Fruit fly (Drosophila melanogaster) whole organism, embryonic: Measurements from ENCODE around the gene CG13055.

Source experiments
- Asciz ChIP-seq: fragments of 200-800 bp; sonication (Bioruptor generic); optimal IDR thresholded peaks from 2 replicates; lab custom pipeline; 2017; ENCODE audit warnings: missing biosample characterization, mild to moderate bottlenecking, missing genetic modification characterization, missing genetic modification reagents
- BEAF-32 ChIP-seq: fragments of 200-800 bp; sonication (Bioruptor generic); optimal IDR thresholded peaks from 3 replicates; lab custom pipeline; 2017; ENCODE audit warnings: missing biosample characterization, missing genetic modification characterization, mild to moderate bottlenecking, moderate library complexity, missing genetic modification reagents
- CG10274 ChIP-seq: fragments of 200-800 bp; sonication (Bioruptor generic); optimal IDR thresholded peaks from 3 replicates; lab custom pipeline; 2017; ENCODE audit warnings: missing biosample characterization, mild to moderate bottlenecking, missing genetic modification characterization
- CG10321 ChIP-seq: fragments of 200-800 bp; sonication (Bioruptor generic); IDR thresholded peaks from 2 replicates; pipeline ENCODE4 v1.3.6; 2022; ENCODE audit warnings: missing biosample characterization, missing genetic modification characterization
- CG11696 ChIP-seq: fragments of 200-800 bp; sonication (Bioruptor generic); IDR thresholded peaks from 2 replicates; pipeline ENCODE4 v1.3.6; 2022; ENCODE audit warnings: missing biosample characterization, missing genetic modification characterization
- CG14860 ChIP-seq: fragments of 200-800 bp; sonication (Bioruptor generic); IDR thresholded peaks from 3 replicates; pipeline ENCODE4 v1.3.6; 2022; ENCODE audit warnings: missing biosample characterization, missing genetic modification characterization; ENCODE audit not compliant: partially characterized antibody
- CG15269 ChIP-seq: fragments of 200-800 bp; sonication (Bioruptor generic); optimal IDR thresholded peaks from 2 replicates; lab custom pipeline; 2018; ENCODE audit warnings: missing biosample characterization, mild to moderate bottlenecking, missing genetic modification characterization, moderate library complexity
- CG15479 ChIP-seq: fragments of 200-800 bp; sonication (Bioruptor generic); optimal IDR thresholded peaks from 3 replicates; lab custom pipeline; 2019; ENCODE audit warnings: missing biosample characterization, mild to moderate bottlenecking, missing genetic modification characterization, moderate library complexity
- CG15601 ChIP-seq: fragments of 200-800 bp; sonication (Bioruptor generic); optimal IDR thresholded peaks from 3 replicates; lab custom pipeline; 2019; ENCODE audit warnings: missing biosample characterization, mild to moderate bottlenecking, missing genetic modification characterization, moderate library complexity
- CG17186 ChIP-seq: fragments of 200-800 bp; sonication (Bioruptor generic); optimal IDR thresholded peaks from 3 replicates; lab custom pipeline; 2017; ENCODE audit warnings: missing biosample characterization, missing genetic modification reagents, missing genetic modification characterization
- CG17802 ChIP-seq: fragments of 200-800 bp; sonication (Bioruptor generic); optimal IDR thresholded peaks from 2 replicates; lab custom pipeline; 2018; ENCODE audit warnings: missing biosample characterization, mild to moderate bottlenecking, missing genetic modification characterization, moderate library complexity
- CG18476 ChIP-seq: fragments of 200-800 bp; sonication (Bioruptor generic); optimal IDR thresholded peaks from 2 replicates; lab custom pipeline; 2016; ENCODE audit warnings: missing biosample characterization, mild to moderate bottlenecking, missing genetic modification characterization
- CG18599 ChIP-seq: fragments of 200-800 bp; sonication (Bioruptor generic); optimal IDR thresholded peaks from 3 replicates; lab custom pipeline; 2017; ENCODE audit warnings: missing biosample characterization, missing genetic modification characterization, mild to moderate bottlenecking, moderate library complexity, missing genetic modification reagents
- CG18764 ChIP-seq: fragments of 200-800 bp; sonication (Bioruptor generic); optimal IDR thresholded peaks from 3 replicates; lab custom pipeline; 2016; ENCODE audit warnings: missing biosample characterization, missing genetic modification characterization
- CG31441 ChIP-seq: fragments of 200-800 bp; sonication (Bioruptor generic); IDR thresholded peaks from 2 replicates; pipeline ENCODE4 v1.3.6; 2022; ENCODE audit warnings: missing biosample characterization, missing genetic modification characterization
- CG4617 ChIP-seq: fragments of 200-800 bp; sonication (Bioruptor generic); optimal IDR thresholded peaks from 3 replicates; lab custom pipeline; 2016; ENCODE audit warnings: missing biosample characterization, missing genetic modification characterization, borderline replicate concordance
- CG4730 ChIP-seq: fragments of 200-800 bp; sonication (Bioruptor generic); IDR thresholded peaks from 2 replicates; pipeline ENCODE4 v1.3.6; 2022; ENCODE audit warnings: missing biosample characterization, missing genetic modification characterization
- CG4854 ChIP-seq: fragments of 200-800 bp; sonication (Bioruptor generic); optimal IDR thresholded peaks from 2 replicates; lab custom pipeline; 2016; ENCODE audit warnings: missing biosample characterization, missing genetic modification characterization, inconsistent platforms
- CG5953 ChIP-seq: fragments of 200-800 bp; sonication (Bioruptor generic); IDR thresholded peaks from 2 replicates; pipeline ENCODE4 v1.3.6; 2022; ENCODE audit warnings: missing biosample characterization, missing genetic modification characterization
- CG7745 ChIP-seq: fragments of 200-800 bp; sonication (Bioruptor generic); optimal IDR thresholded peaks from 2 replicates; lab custom pipeline; 2018; ENCODE audit warnings: missing biosample characterization, mild to moderate bottlenecking, missing genetic modification characterization, moderate library complexity
- CG7928 ChIP-seq: fragments of 200-800 bp; sonication (Bioruptor generic); optimal IDR thresholded peaks from 2 replicates; lab custom pipeline; 2017; ENCODE audit warnings: missing biosample characterization, mild to moderate bottlenecking, missing genetic modification characterization
- CG7987 ChIP-seq: fragments of 200-800 bp; sonication (Bioruptor generic); optimal IDR thresholded peaks from 2 replicates; lab custom pipeline; 2018; ENCODE audit warnings: missing biosample characterization, mild to moderate bottlenecking, missing genetic modification characterization, moderate library complexity
- CG8089 ChIP-seq: fragments of 200-800 bp; sonication (Bioruptor generic); optimal IDR thresholded peaks from 3 replicates; lab custom pipeline; 2016; ENCODE audit warnings: missing biosample characterization, missing genetic modification characterization
- CG8924 ChIP-seq: fragments of 200-800 bp; optimal IDR thresholded peaks from 3 replicates; lab custom pipeline; 2019; ENCODE audit warnings: missing biosample characterization, mild to moderate bottlenecking, missing genetic modification characterization, moderate library complexity
- CrebB ChIP-seq: fragments of 200-800 bp; sonication (Bioruptor generic); optimal IDR thresholded peaks from 3 replicates; lab custom pipeline; 2018; ENCODE audit warnings: missing biosample characterization, mild to moderate bottlenecking, missing genetic modification characterization
- Elba2 ChIP-seq: fragments of 200-800 bp; sonication (Bioruptor generic); optimal IDR thresholded peaks from 3 replicates; lab custom pipeline; 2016; ENCODE audit warnings: missing biosample characterization, missing genetic modification characterization
- Med ChIP-seq: fragments of 200-800 bp; sonication (Bioruptor generic); peaks from one replicate; lab custom pipeline; 2016; ENCODE audit warnings: missing biosample characterization, missing genetic modification characterization, mild to moderate bottlenecking, inconsistent platforms, moderate library complexity
- ase ChIP-seq: fragments of 200-800 bp; sonication (Bioruptor generic); IDR thresholded peaks from 3 replicates; pipeline ENCODE4 v1.3.6; 2022; ENCODE audit warnings: missing biosample characterization, missing genetic modification characterization
- crc ChIP-seq: fragments of 200-800 bp; sonication (Bioruptor generic); optimal IDR thresholded peaks from 2 replicates; lab custom pipeline; 2016; ENCODE audit warnings: missing biosample characterization, missing genetic modification characterization
- disco-r ChIP-seq: fragments of 200-800 bp; sonication (Bioruptor generic); optimal IDR thresholded peaks from 2 replicates; lab custom pipeline; 2016; ENCODE audit warnings: missing biosample characterization, missing genetic modification characterization
- dmrt11E ChIP-seq: fragments of 200-800 bp; sonication (Bioruptor generic); optimal IDR thresholded peaks from 3 replicates; lab custom pipeline; 2018; ENCODE audit warnings: missing biosample characterization, mild to moderate bottlenecking, missing genetic modification characterization, moderate library complexity
- eve ChIP-seq, 2 experiments: fragments of >200 bp; optimal IDR thresholded peaks; 2 replicates each; lab custom pipeline; 2017; ENCODE audit warnings: missing biosample characterization in 2 of 2, missing genetic modification characterization in 2 of 2
- fd102C ChIP-seq: fragments of 200-800 bp; sonication (Bioruptor generic); optimal IDR thresholded peaks from 2 replicates; lab custom pipeline; 2018; ENCODE audit warnings: missing biosample characterization, mild to moderate bottlenecking, missing genetic modification characterization, moderate library complexity
- fu2 ChIP-seq: fragments of 200-800 bp; sonication (Bioruptor generic); optimal IDR thresholded peaks from 2 replicates; lab custom pipeline; 2016; ENCODE audit warnings: missing biosample characterization, missing genetic modification characterization
- hkb ChIP-seq, 2 experiments: fragments of 200-800 bp in 1 of 2; fragments of >200 bp in 1 of 2; sonication (Bioruptor generic) in 1 of 2; IDR thresholded peaks in 1 of 2; optimal IDR thresholded peaks in 1 of 2; 2 replicates each; pipeline versions ENCODE4 v1.3.6 to Lab custom; 2017 to 2022; ENCODE audit warnings: missing biosample characterization in 1 of 2, missing genetic modification characterization in 1 of 2
- insv ChIP-seq, 2 experiments: fragments of 200-800 bp; sonication (Bioruptor generic); optimal IDR thresholded peaks; 3 replicates each; lab custom pipeline; 2016 to 2018; ENCODE audit warnings: missing biosample characterization in 2 of 2, missing genetic modification characterization in 2 of 2
- ken ChIP-seq: fragments of 200-800 bp; sonication (Bioruptor generic); IDR thresholded peaks from 3 replicates; pipeline ENCODE4 v1.3.6; 2022; ENCODE audit warnings: missing biosample characterization, missing genetic modification characterization
- kni ChIP-seq: fragments of 200-800 bp; sonication (Bioruptor generic); optimal IDR thresholded peaks from 3 replicates; lab custom pipeline; 2017; ENCODE audit warnings: mild to moderate bottlenecking, missing biosample characterization, missing genetic modification reagents, missing genetic modification characterization
- lmd ChIP-seq: fragments of 200-800 bp; sonication (Bioruptor generic); IDR thresholded peaks from 2 replicates; pipeline ENCODE4 v1.3.6; 2022; ENCODE audit warnings: missing biosample characterization, missing genetic modification characterization
- lola ChIP-seq, 3 experiments: fragments of >200 bp in 2 of 3; fragments of 200-800 bp in 1 of 3; sonication (Bioruptor generic) in 1 of 3; optimal IDR thresholded peaks; 2 replicates each; lab custom pipeline; 2017 to 2019; ENCODE audit warnings: missing biosample characterization in 3 of 3, missing genetic modification characterization in 3 of 3, mild to moderate bottlenecking in 1 of 3, moderate library complexity in 1 of 3
- onecut ChIP-seq: fragments of 200-800 bp; sonication (Bioruptor generic); IDR thresholded peaks from 2 replicates; pipeline ENCODE4 v1.3.6; 2022; ENCODE audit warnings: missing biosample characterization, missing genetic modification characterization
- peb ChIP-seq: fragments of 200-800 bp; sonication (Bioruptor generic); IDR thresholded peaks from 2 replicates; pipeline ENCODE4 v1.3.6; 2022; ENCODE audit warnings: missing biosample characterization, missing genetic modification characterization
- pita ChIP-seq: fragments of 200-800 bp; sonication (Bioruptor generic); optimal IDR thresholded peaks from 2 replicates; lab custom pipeline; 2017; ENCODE audit warnings: missing biosample characterization, mild to moderate bottlenecking, missing genetic modification characterization
- run ChIP-seq: fragments of 200-800 bp; sonication (Bioruptor generic); optimal IDR thresholded peaks from 3 replicates; lab custom pipeline; 2018; ENCODE audit warnings: missing biosample characterization, mild to moderate bottlenecking, missing genetic modification characterization
- scrt ChIP-seq: fragments of 200-800 bp; sonication (Bioruptor generic); optimal IDR thresholded peaks from 2 replicates; lab custom pipeline; 2018; ENCODE audit warnings: missing biosample characterization, mild to moderate bottlenecking, missing genetic modification characterization, moderate library complexity
- sd ChIP-seq: fragments of 200-800 bp; sonication (Bioruptor generic); optimal IDR thresholded peaks from 3 replicates; lab custom pipeline; 2018; ENCODE audit warnings: missing biosample characterization, mild to moderate bottlenecking, missing genetic modification characterization, moderate library complexity
- sima ChIP-seq: fragments of 200-800 bp; sonication (Bioruptor generic); optimal IDR thresholded peaks from 2 replicates; lab custom pipeline; 2016; ENCODE audit warnings: missing biosample characterization, missing genetic modification characterization
- so ChIP-seq: fragments of 200-800 bp; sonication (Bioruptor generic); IDR thresholded peaks from 3 replicates; pipeline ENCODE4 v1.3.6; 2022; ENCODE audit warnings: missing biosample characterization, missing genetic modification characterization
- sob ChIP-seq: fragments of 200-800 bp; sonication (Bioruptor generic); IDR thresholded peaks from 2 replicates; pipeline ENCODE4 v1.3.6; 2022; ENCODE audit warnings: missing biosample characterization, missing genetic modification characterization
- tin ChIP-seq: fragments of 200-800 bp; sonication (Bioruptor generic); optimal IDR thresholded peaks from 3 replicates; lab custom pipeline; 2016; ENCODE audit warnings: missing biosample characterization, missing genetic modification characterization
- wdn ChIP-seq: fragments of 200-800 bp; sonication (Bioruptor generic); IDR thresholded peaks from 2 replicates; pipeline ENCODE4 v1.3.6; 2022; ENCODE audit warnings: missing biosample characterization, missing genetic modification characterization

The CG13055 gene

DNA sequence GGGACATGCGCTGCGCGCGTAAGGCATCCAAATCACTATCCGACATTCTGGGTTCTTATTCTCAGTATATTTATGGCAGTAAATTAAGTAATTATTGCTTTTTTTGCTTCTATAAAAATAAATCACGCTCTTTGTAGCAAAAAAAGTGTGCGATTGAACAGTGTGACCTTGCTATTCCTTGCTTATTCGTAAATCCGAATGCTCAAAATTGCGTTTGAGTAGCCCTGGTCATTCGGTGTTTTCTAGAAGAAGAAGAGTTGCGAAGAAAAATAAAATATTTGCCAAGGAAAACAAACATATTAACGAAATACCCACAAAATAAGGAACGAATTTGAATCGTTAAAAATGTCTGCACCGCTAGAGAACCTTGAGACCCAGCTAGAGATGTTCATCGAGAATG, 20.3 kb downstream of the CG13055 start, which contains the start of the genes PDCD-5 and MED10 (continued):
- TF ChIP-seq CG7987 (GFP tag; lab: Kevin White, UChicago) (peak; percentile 55), CG14860 (GFP tag; lab: Robert Waterston, UW) (no peak), CG10321 (no peak), CG4617 (GFP tag; lab: Kevin White, UChicago) (peak; percentile 100), ken (no peak), tin (GFP tag; lab: Kevin White, UChicago) (no peak), CG10274 (GFP tag; lab: Kevin White, UChicago) (no peak), CG15269 (tag; lab: Kevin White, UChicago) (no peak), disco-r (GFP tag; lab: Kevin White, UChicago) (no peak), dmrt11E (tag; lab: Kevin White, UChicago) (peak; percentile 24), CG7928 (GFP tag; lab: Kevin White, UChicago) (peak; percentile 97), CG18476 (GFP tag; lab: Kevin White, UChicago) (no peak), onecut (GFP tag; lab: Robert Waterston, UW) (no peak), CG17802 (tag; lab: Kevin White, UChicago) (no peak), sd (no peak), CG18599 (GFP tag; lab: Kevin White, UChicago) (no peak), kni (no peak), BEAF-32 (GFP tag; lab: Kevin White, UChicago) (peak; percentile 53), run (tag; lab: Kevin White, UChicago) (no peak), sima (GFP tag; lab: Kevin White, UChicago) (no peak), CG18764 (no peak), CG11696 (GFP tag; lab: Robert Waterston, UW) (no peak), sob (GFP tag; lab: Robert Waterston, UW) (peak; percentile 44; the same call in 1 of the 2 replicates), CrebB (tag; lab: Kevin White, UChicago) (no peak), CG4730 (GFP tag; lab: Robert Waterston, UW) (no peak), CG15601 (tag; lab: Kevin White, UChicago) (no peak), fu2 (GFP tag; lab: Kevin White, UChicago) (no peak), peb (no peak), fd102C (no peak), ase (GFP tag; lab: Robert Waterston, UW) (no peak), CG31441 (GFP tag; lab: Robert Waterston, UW) (no peak), pita (GFP tag; lab: Kevin White, UChicago) (no peak), CG4854 (no peak), so (GFP tag; lab: Robert Waterston, UW) (no peak), lola (GFP tag; optimal IDR thresholded peaks at IDR 0.05; lab: Kevin White, UChicago) (no peak), Asciz (GFP tag; lab: Kevin White, UChicago) (no peak), hkb (optimal IDR thresholded peaks at IDR 0.05; lab: Kevin White, UChicago) (no peak), hkb (GFP tag; IDR thresholded peaks at IDR 0.05; lab: Robert Waterston, UW) (no peak), crc (GFP tag; lab: Kevin White, UChicago) (no peak), eve (GFP tag; optimal IDR thresholded peaks at IDR 0.05; lab: Kevin White, UChicago) (no peak), scrt (no peak), insv (GFP tag; optimal IDR thresholded peaks at IDR 0.05; lab: Kevin White, UChicago) (no peak), CG8924 (tag; lab: Kevin White, UChicago) (no peak), CG8089 (GFP tag; lab: Kevin White, UChicago) (no peak), wdn (no peak), Med (GFP tag; lab: Kevin White, UChicago) (peak; percentile 89), CG5953 (GFP tag; lab: Robert Waterston, UW) (no peak), Elba2 (GFP tag; lab: Kevin White, UChicago) (peak; percentile 44), CG7745 (tag; lab: Kevin White, UChicago) (no peak), CG17186 (GFP tag; lab: Kevin White, UChicago) (peak; percentile 62), CG15479 (GFP tag; lab: Kevin White, UChicago) (no peak), lmd (GFP tag; lab: Robert Waterston, UW) (no peak)
